Worm (Caenorhabditis elegans): ENCODE measurements around the gene spp-11.

Gene spp-11

ce11 chrII:6377381-6377948 is 29.7 kb downstream of the spp-11 start:
- TF ChIP-seq sem-4 (tag; optimal IDR thresholded peaks at IDR 0.05): no peak
- no peak for TF ChIP-seq sma-3 (GFP tag; optimal IDR thresholded peaks at IDR 0.05)
- no peak for TF ChIP-seq lsy-2 (tag; optimal IDR thresholded peaks at IDR 0.05)
- peak; percentile 11 for TF ChIP-seq sma-9 (GFP tag; optimal IDR thresholded peaks at IDR 0.05)
- TF ChIP-seq sma-9 (tag; optimal IDR thresholded peaks at IDR 0.05): no peak
- TF ChIP-seq nhr-129 (tag; optimal IDR thresholded peaks at IDR 0.05): peak; percentile 8
- TF ChIP-seq unc-62 (GFP tag; optimal IDR thresholded peaks at IDR 0.05): no peak
- no peak for TF ChIP-seq ama-1 (optimal IDR thresholded peaks at IDR 0.05)
- peak; percentile 40 for TF ChIP-seq crh-2 (tag; optimal IDR thresholded peaks at IDR 0.05)
- peak; percentile 90 for TF ChIP-seq fos-1 (tag; optimal IDR thresholded peaks at IDR 0.05)
- no peak for TF ChIP-seq mdl-1 (tag; optimal IDR thresholded peaks at IDR 0.05)
- TF ChIP-seq blmp-1 (tag; optimal IDR thresholded peaks at IDR 0.05; ENCODE audit: insufficient read depth): peak; percentile 29

ce11 chrII:6376693-6377092 is 30.5 kb downstream of the spp-11 start:
- TF ChIP-seq nhr-10 (tag; optimal IDR thresholded peaks at IDR 0.05) (no peak), mdl-1 (tag; optimal IDR thresholded peaks at IDR 0.05) (no peak), snpc-4 (tag; optimal IDR thresholded peaks at IDR 0.05) (no peak), lin-39 (tag; optimal IDR thresholded peaks at IDR 0.05) (no peak), elt-1 (tag; optimal IDR thresholded peaks at IDR 0.05) (no peak)

- no peak for TF ChIP-seq nhr-23 (tag; optimal IDR thresholded peaks at IDR 0.05)
- TF ChIP-seq crh-2 (tag; optimal IDR thresholded peaks at IDR 0.05): peak; percentile 40
- no peak for TF ChIP-seq nhr-237 (tag; optimal IDR thresholded peaks at IDR 0.05)
- TF ChIP-seq ztf-4 (tag; optimal IDR thresholded peaks at IDR 0.05): no peak
- TF ChIP-seq lsy-2 (tag; optimal IDR thresholded peaks at IDR 0.05): peak in 1 of 2 experiments; percentile 13
- TF ChIP-seq ztf-11 (tag; optimal IDR thresholded peaks at IDR 0.05): no peak
- peak; percentile 43 for TF ChIP-seq fos-1 (tag; optimal IDR thresholded peaks at IDR 0.05)
- no peak for TF ChIP-seq sma-3 (GFP tag; optimal IDR thresholded peaks at IDR 0.05)
- TF ChIP-seq nhr-129 (tag; optimal IDR thresholded peaks at IDR 0.05): peak; percentile 24
- no peak for TF ChIP-seq ceh-82 (tag; optimal IDR thresholded peaks at IDR 0.05)
- peak; percentile 40 for TF ChIP-seq ama-1 (optimal IDR thresholded peaks at IDR 0.05)
- no peak for TF ChIP-seq ztf-1 (GFP tag; conservative IDR thresholded peaks at IDR 0.05)
- no peak for TF ChIP-seq F13H6.1 (tag; optimal IDR thresholded peaks at IDR 0.05)
- TF ChIP-seq lin-13 (GFP tag; optimal IDR thresholded peaks at IDR 0.05): no peak
- TF ChIP-seq snpc-4 (tag; optimal IDR thresholded peaks at IDR 0.05): no peak
- no peak for TF ChIP-seq elt-1 (tag; optimal IDR thresholded peaks at IDR 0.05)
- TF ChIP-seq gmeb-1 (tag; optimal IDR thresholded peaks at IDR 0.05): peak; percentile 18
- no peak for TF ChIP-seq peb-1 (tag; optimal IDR thresholded peaks at IDR 0.05)
Observed at ce11 chrII:6374646-6375045, 32.5 kb downstream of the spp-11 start.

ce11 chrII:6373361-6373760 is 33.8 kb downstream of the spp-11 start:
- TF ChIP-seq sma-9 (GFP tag; optimal IDR thresholded peaks at IDR 0.05): no peak
- TF ChIP-seq sma-9 (tag; optimal IDR thresholded peaks at IDR 0.05): no peak
- no peak for TF ChIP-seq alr-1 (tag; optimal IDR thresholded peaks at IDR 0.05)
- no peak for TF ChIP-seq lsy-2 (tag; optimal IDR thresholded peaks at IDR 0.05)
- TF ChIP-seq ceh-82 (tag; optimal IDR thresholded peaks at IDR 0.05): no peak
- no peak for TF ChIP-seq snpc-4 (tag; optimal IDR thresholded peaks at IDR 0.05)
- no peak for TF ChIP-seq mbf-1 (tag; optimal IDR thresholded peaks at IDR 0.05)
- no peak for TF ChIP-seq ztf-1 (GFP tag; conservative IDR thresholded peaks at IDR 0.05)
- TF ChIP-seq nhr-11 (tag; optimal IDR thresholded peaks at IDR 0.05): no peak
- TF ChIP-seq nhr-237 (tag; optimal IDR thresholded peaks at IDR 0.05): no peak

- TF ChIP-seq fos-1 (tag; optimal IDR thresholded peaks at IDR 0.05) (no peak), zag-1 (tag; optimal IDR thresholded peaks at IDR 0.05) (no peak), alr-1 (tag; optimal IDR thresholded peaks at IDR 0.05) (no peak), mdl-1 (tag; optimal IDR thresholded peaks at IDR 0.05) (no peak), mab-5 (tag; optimal IDR thresholded peaks at IDR 0.05) (no peak), ceh-16 (tag; optimal IDR thresholded peaks at IDR 0.05) (no peak), nhr-23 (tag; optimal IDR thresholded peaks at IDR 0.05) (no peak), R02D3.7 (tag; optimal IDR thresholded peaks at IDR 0.05) (no peak), aly-2 (tag; optimal IDR thresholded peaks at IDR 0.05) (no peak), nhr-12 (tag; optimal IDR thresholded peaks at IDR 0.05) (no peak), ceh-82 (tag; optimal IDR thresholded peaks at IDR 0.05) (no peak), mbf-1 (tag; optimal IDR thresholded peaks at IDR 0.05) (no peak), unc-62 (GFP tag; optimal IDR thresholded peaks at IDR 0.05) (no peak), nhr-21 (tag; optimal IDR thresholded peaks at IDR 0.05) (no peak), crh-2 (tag; optimal IDR thresholded peaks at IDR 0.05) (no peak), unc-55 (GFP tag; optimal IDR thresholded peaks at IDR 0.05) (no peak), elt-1 (tag; optimal IDR thresholded peaks at IDR 0.05) (no peak), nhr-6 (tag; optimal IDR thresholded peaks at IDR 0.05) (no peak), lin-13 (GFP tag; optimal IDR thresholded peaks at IDR 0.05) (no peak), gmeb-1 (tag; optimal IDR thresholded peaks at IDR 0.05) (no peak)
Observed at ce11 chrII:6371003-6371402, 36.2 kb downstream of the spp-11 start, which contains the start of gene lin-23. lin-23 (plus strand) TSS chrII:6371303.
